Worm (Caenorhabditis elegans) whole organism, dauer: ENCODE results near the gene ZK354.8.
"Not testable (repeated sequence)": the region's sequence is repeated elsewhere in the genome, so short reads cannot be mapped to it uniquely, and the experiment has no call there.

Experiments
- unc-62 ChIP-seq: sonication (generic microtip); optimal IDR thresholded peaks from 2 replicates; lab custom pipeline; 2017; ENCODE audit warnings: missing biosample characterization, missing genetic modification reagents, missing genetic modification characterization

Gene ZK354.8

DNA sequence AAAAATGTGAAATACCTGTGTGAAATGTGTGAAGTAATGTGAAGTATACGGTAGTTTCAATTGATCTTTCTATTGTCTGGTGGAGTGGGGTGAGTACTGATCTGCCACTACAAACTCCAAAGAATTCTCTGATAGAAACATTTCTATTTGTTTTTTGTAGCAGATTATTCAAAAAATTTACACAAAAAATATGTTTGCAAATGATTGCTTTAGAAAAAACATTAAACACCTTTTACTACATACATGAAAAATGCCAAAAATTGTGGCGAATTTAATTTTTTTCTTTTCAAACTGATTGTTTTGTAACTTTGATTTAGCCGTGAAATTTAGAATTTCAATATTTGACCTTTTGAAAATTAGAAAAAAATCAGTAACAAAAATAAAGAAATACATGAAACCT, 3.8 kb upstream of the ZK354.8 start, which contains the start of gene ZK354.3:
Gene ZK354.3 (plus strand): TSS at position 301 of the 400 bp plus-strand sequence.
- TF ChIP-seq unc-62, result no peak

DNA sequence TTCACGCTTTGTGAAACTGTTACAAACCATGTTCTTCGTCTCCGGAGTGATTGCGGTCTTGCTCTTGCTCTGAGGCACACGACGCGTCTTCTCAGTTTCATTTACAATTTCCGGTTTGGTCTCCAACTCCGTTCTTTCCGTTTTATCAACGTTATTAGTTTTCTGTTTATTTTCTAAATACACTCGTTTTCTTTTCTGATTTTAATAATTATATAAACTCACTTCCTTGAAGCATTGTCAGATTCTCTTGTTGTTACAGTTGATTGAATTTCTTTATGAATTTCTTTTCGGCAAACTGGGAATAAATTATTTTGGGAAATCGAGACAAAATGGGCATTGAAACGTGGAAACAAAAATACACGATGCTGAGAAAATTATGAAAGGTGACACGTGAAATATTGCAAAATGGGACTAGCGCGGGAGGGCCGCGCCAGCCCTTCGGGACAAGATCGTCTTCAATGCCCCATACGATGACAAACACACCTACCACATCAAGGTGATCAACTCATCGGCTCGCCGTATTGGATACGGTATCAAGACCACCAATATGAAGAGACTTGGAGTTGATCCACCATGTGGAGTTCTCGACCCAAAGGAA, 2.2 kb upstream of the ZK354.8 start, which contains the start of the genes ZK354.9 and msp-58:
Gene ZK354.9 (minus strand): TSS at position 101 of the 598 bp plus-strand sequence.
Gene msp-58 (plus strand): TSS at position 548 of the 598 bp plus-strand sequence.
- TF ChIP-seq unc-62, result not testable (repeated sequence)

DNA sequence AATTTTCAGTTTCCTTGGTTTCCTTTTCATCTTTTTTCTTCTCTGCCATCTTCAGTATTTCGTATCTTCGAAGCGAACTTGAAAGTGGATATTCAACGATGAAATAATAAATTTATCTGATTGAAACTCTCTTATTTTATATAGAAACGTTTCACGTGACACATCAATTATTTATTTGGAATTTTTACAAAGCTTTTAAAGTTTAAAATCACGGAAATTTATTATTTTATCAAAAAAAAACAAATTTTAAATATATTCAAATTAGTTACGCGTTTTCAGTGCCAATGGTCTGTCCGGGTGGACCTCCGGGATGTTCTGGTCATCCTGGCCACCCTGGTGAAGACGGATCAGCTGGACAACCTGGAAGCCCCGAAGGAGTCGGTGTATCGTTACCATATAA, 2.9 kb downstream of the ZK354.8 start, which contains the start of gene ZK354.7:
Gene ZK354.7 (minus strand): TSS at position 101 of the 400 bp plus-strand sequence.
- no peak for TF ChIP-seq unc-62

DNA sequence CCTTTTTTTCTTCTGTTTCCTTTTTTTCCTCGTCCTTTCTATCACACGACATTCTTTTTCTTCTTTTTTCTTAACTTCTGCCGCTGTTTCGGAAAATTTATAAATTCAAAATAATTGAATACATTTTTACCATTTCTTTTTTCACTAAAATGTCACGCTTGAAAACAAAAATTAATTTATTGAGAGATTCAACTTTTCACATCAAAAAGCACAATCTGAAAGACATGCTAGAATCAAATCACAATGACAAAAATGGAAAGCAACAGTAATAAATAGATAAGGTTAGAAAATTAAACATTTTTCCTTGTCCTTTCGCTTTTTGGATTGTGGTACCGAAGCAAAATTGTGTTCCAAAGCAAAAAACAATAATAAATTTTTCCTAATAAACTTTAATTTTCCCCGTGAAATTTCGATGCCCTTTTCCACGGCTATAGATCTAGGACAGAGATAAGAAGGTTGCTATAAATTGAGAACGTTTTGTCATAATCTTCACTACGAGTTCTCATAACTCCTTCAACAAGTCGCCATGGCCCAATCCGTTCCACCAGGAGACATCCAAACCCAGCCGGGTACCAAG, 8.4 kb downstream of the ZK354.8 start, which contains the start of the genes ZK354.6 and msp-113:
Gene ZK354.6 (minus strand): TSS at position 101 of the 577 bp plus-strand sequence.
Gene msp-113 (plus strand): TSS at position 527 of the 577 bp plus-strand sequence.
- TF ChIP-seq unc-62, result no peak

DNA sequence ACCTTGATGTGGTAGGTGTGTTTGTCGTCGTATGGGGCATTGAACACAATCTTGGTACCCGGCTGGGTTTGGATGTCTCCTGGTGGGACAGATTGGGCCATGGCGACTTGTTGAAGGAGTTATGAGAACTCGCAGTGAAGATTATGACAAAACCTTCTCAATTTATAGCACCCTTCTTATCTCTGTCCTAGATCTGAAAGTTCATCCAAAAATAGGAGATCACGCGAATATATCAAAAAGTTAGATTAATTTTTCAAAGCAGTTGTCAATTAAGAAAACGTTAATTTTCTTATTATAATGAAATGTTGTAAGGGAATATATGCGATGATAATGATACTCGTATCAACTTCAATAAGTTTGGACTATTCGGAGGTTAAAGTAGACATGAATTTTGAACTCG, 10.7 kb downstream of the ZK354.8 start, which contains the start of gene msp-51:
Gene msp-51 (minus strand): TSS at position 101 of the 400 bp plus-strand sequence.
- TF ChIP-seq unc-62, result not testable (repeated sequence)

DNA sequence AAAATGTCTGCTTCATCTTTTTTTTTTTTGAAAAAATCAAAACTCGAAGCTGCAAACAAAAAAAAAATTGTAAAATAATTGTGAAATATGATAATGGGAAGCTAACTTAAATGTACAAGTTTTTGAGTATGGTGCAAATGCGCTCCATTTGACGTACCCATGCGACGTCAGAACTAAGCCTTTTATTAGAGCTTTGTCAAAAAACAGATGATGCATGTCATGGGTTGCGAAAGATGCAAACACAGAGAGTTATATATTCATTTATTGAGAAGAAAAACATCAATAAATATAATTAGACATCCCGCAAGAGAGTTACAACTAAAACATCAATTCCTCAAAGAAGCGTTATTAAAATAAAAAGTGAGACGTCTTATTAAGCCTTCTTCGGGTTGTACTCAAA, 11.5 kb downstream of the ZK354.8 start:
- no peak for TF ChIP-seq unc-62

DNA sequence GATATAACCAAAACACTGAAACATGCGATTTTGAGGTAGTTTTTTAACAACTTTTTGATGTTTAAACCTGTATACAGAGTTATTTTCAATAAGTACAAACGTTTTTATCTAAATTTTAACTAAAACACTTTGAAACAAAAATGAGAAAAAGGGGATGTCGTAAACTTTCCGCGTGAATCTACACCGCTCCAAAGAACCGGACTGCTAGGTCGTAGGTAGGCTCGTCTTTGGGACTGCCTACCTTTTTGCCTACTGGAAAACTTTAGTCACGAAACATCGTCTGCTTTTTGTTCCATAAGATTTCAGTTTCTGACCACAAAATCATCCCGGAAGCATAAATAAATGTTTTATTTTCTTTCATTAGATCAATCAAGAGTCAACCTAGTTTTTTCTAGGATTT, 14.7 kb downstream of the ZK354.8 start:
- no peak for TF ChIP-seq unc-62

DNA sequence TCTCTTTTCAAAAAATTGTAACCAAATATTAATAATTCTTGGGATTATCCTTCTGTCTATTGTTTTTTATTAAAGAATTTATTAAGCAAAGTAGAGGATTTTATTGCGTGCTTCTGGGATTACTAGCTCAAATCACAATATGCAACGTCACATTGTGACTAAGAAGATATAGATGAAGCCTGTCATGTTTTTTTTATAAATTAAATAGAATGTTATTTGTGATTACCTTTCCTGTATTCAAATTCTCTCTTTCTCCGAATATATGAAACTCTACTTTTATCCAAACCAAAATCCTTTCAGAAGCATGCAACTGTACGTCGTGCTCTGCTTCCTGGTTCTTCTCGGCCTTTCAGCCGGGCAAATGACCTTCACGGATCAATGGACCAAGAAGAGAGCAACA, 15.4 kb downstream of the ZK354.8 start, which contains the start of gene nlp-47:
Gene nlp-47 (plus strand): TSS at position 301 of the 400 bp plus-strand sequence.
- TF ChIP-seq unc-62, result no peak

DNA sequence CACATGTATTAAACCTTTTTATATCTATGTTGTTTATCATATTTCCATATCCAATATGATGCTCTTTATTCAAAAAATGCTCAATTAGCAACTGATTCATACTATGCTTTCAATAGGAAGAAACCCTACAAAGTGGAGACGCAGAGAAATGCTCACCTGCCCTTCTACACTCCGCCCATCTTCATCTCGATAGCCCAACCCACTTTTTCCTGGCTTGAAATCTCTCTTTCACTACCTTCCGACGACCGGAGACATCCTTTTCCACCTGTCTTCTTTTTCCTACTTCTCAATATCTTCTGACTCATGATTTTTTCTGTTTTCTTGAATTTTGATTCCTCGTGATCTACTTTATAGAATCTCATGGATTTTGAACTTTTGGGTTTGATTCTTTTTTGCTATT, 17.0 kb downstream of the ZK354.8 start:
- no peak for TF ChIP-seq unc-62

DNA sequence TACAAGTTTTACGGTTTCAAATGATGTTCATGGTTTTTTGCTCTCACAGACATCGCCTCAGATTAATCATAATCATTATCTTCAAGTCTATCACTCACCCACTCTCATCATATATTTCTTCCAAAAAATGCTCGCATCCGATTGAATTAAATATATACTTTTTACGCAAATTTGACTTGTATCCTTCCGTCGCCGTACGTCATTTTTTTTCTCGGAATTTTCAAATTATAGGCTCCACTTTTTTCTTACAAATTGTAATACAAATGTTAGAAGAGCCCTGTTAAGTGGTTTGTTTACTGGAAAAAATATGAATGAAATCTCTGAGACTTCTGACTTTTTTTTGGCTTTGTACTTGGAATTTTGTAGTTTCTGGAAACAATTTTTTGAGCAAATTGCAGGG, 18.8 kb downstream of the ZK354.8 start:
- no peak for TF ChIP-seq unc-62

DNA sequence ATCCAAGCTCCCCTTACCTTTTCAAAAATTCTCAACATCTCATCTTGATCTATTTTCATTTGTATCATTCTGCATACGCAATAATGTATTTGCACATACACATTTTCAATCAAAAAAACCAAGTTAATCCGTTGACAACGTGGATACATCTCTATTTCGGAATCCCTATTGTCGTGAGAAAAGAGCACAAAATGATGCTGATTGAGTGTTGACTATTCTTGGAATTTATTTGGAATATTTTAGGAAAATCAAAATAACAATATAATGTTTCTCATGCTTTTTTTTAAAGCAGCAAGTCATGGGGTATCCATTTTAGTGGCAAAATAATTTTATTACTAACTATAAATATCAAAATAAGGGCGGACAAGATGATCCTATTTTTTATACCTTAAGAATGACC, 24.5 kb downstream of the ZK354.8 start:
- TF ChIP-seq unc-62, result no peak

DNA sequence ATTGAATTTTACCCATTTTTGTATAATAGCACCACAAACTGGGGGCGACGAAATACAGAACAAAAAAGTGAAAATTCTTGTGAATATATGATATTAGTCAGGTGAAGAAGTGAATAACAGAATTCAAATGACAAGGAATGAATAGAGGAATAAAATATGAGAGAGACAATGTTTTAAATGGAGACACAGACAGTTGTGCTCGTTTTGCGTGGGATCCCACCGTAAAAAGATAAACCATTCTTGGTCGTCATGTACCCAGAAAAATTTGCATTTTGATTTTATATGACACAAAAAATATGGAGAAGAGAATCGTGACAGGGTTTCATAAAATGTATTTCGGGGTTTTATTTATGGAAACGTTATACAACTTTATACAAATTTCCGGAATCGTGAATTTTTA, 28.2 kb downstream of the ZK354.8 start, which contains the start of gene F36H12.17:
Gene F36H12.17 (minus strand): TSS at position 101 of the 400 bp plus-strand sequence.
- no peak for TF ChIP-seq unc-62

DNA sequence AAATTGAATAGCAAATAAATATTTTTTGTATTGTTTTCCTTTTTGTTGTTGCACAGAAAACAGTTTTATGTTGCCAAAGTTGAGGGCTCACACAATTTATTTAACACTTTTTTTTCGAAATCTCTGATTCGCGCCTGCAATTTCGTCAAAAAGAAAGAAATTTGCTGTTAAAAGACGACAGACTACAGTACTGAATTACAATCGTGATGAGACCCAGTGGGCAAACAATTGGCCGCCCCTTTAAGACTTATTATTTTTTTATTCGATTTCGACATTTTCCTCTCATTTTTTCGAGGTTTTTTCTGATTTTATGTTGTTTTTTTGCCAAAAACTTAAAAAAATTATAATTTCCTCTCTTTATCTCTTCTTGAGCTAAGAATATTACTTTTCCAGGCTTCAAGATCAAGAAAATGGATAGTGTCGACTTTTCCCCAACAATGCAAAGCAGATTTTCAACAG, 31.8 kb downstream of the ZK354.8 start, which contains the start of gene slfl-4:
Gene slfl-4 (plus strand): TSS at position 409 of the 459 bp plus-strand sequence.
- TF ChIP-seq unc-62, result no peak

DNA sequence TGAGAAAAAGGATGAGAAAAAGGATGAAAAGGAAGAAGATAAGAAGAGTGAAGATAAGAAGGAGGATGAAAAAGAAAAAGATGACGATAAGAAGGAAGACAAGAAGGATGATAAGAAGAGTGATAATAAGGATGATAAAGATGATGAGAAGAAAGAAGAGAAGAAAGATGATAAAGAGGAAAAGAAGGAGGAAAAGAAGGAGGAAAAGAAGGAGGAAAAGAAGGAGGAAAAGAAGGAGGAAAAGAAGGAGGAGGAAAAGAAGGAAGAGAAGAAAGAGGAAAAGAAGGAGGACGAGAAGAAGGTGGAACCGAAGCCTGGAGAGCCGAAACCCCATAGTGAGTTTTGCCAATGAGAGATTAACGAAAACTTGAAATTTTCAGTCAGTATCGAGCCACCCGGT, 32.6 kb downstream of the ZK354.8 start:
- TF ChIP-seq unc-62, result no peak

DNA sequence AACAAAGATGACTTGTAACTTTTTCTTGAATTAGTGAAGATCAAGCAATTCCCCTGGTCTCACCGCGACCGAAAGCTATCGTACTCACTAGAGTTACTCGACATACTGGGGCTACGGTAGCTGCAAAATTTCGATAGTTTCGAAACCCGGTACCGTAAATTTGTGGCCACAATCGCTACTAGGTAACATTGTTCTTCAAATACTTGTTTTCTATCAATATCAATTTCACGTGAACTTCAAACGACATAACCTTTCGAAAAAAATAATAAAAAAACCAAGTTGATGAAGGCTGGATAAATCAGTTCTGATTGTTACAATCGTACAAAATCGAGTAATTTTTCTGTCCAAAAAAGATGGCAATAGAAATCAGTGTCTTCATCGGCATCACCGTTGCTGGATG, 33.4 kb downstream of the ZK354.8 start, which contains the start of gene F36H12.3:
Gene F36H12.3 (plus strand): TSS at position 301 of the 400 bp plus-strand sequence.
- no peak for TF ChIP-seq unc-62

DNA sequence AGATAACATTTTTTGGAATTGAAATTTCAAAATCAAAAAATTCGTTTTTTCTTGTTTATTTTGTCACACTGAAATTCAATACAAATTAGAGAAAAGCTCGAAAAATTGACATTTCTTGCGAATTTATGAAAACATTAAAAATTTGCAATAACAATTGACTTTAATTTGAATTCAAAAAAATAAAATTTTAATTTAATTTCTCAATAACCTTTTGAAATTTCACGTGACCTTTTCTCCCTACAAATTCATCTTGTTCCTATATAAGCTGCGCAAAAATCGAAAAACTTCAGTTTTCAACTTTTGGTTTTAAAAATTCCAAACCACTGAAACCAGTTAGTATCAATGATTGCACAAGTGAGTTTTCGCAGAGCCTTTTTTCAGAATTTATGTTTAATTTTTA, 37.1 kb downstream of the ZK354.8 start, which contains the start of gene F36H12.4:
Gene F36H12.4 (plus strand): TSS at position 301 of the 400 bp plus-strand sequence.
- TF ChIP-seq unc-62, result no peak

DNA sequence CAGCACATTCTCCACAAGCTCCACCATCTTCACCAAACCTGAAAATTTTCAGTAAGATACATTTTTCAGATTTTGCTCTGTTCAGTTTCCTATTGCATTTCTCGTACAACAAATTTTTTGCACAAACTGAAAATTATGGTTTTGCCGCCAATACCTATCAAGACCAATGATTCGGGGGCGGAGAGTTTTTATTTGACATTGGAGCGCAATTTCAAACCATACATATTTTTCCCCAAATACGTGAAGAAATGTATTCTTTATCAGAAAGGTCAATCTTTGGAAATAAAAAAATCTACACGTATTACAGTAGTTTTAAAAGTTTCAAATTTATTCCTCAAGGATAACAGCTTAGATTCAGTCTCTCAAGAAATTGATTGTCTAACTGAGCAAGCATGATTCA, 39.5 kb downstream of the ZK354.8 start, which contains the start of gene F36H12.5:
Gene F36H12.5 (plus strand): TSS at position 301 of the 400 bp plus-strand sequence.
- no peak for TF ChIP-seq unc-62
